Worm (Caenorhabditis elegans) whole organism, L1 larva: ENCODE measurements around the gene nhr-135.

Source experiments
- C04F5.9 ChIP-seq: sonication (generic microtip); optimal IDR thresholded peaks from 2 replicates; lab custom pipeline; 2016; ENCODE audit warnings: missing genetic modification characterization, missing compliant biosample characterization
- C16A3.4 ChIP-seq: fragments of 150-350 bp; optimal IDR thresholded peaks from 2 replicates; lab custom pipeline; 2014; ENCODE audit warnings: missing biosample characterization, missing genetic modification characterization
- F16B12.6 ChIP-seq: fragments of 150-350 bp; optimal IDR thresholded peaks from 2 replicates; lab custom pipeline; 2014; ENCODE audit warnings: missing biosample characterization, missing genetic modification characterization
- Y116A8C.19 ChIP-seq: sonication (generic microtip); optimal IDR thresholded peaks from 2 replicates; lab custom pipeline; 2016; ENCODE audit warnings: missing compliant biosample characterization, missing genetic modification characterization, borderline replicate concordance
- aha-1 ChIP-seq: fragments of 150-350 bp; optimal IDR thresholded peaks from 2 replicates; lab custom pipeline; 2014; ENCODE audit warnings: missing biosample characterization, missing genetic modification characterization
- dpl-1 ChIP-seq, 3 experiments: fragments of 150-350 bp in 2 of 3; sonication (generic microtip) in 1 of 3; optimal IDR thresholded peaks; 2 replicates each; lab custom pipeline; 2014 to 2017; ENCODE audit warnings: missing biosample characterization in 3 of 3, missing genetic modification characterization in 3 of 3, missing genetic modification reagents in 3 of 3
- dsc-1 ChIP-seq: sonication (generic microtip); optimal IDR thresholded peaks from 2 replicates; lab custom pipeline; 2016; ENCODE audit warnings: mild to moderate bottlenecking, missing genetic modification characterization, missing compliant biosample characterization
- efl-1 ChIP-seq, 4 experiments: fragments of 150-350 bp; optimal IDR thresholded peaks in 3 of 4; peaks in 1 of 4; 1 replicate in 1 of 4; 2 replicates in 3 of 4; lab custom pipeline; 2014; ENCODE audit warnings: missing biosample characterization in 2 of 4, missing genetic modification characterization in 2 of 4, missing genetic modification reagents in 2 of 4
- egl-13 ChIP-seq: sonication (generic microtip); optimal IDR thresholded peaks from 2 replicates; lab custom pipeline; 2016; ENCODE audit warnings: missing genotype, missing genetic modification reagents, missing genetic modification characterization, missing compliant biosample characterization
- egl-27 ChIP-seq, 2 experiments: fragments of 150-350 bp in 1 of 2; sonication (generic microtip); optimal IDR thresholded peaks; 3 replicates each; lab custom pipeline; 2017 to 2018; ENCODE audit warnings: missing biosample characterization in 2 of 2, missing genetic modification characterization in 2 of 2, missing genetic modification reagents in 2 of 2
- elt-2 ChIP-seq: sonication (generic microtip); optimal IDR thresholded peaks from 2 replicates; lab custom pipeline; 2016; ENCODE audit warnings: missing genetic modification characterization, mild to moderate bottlenecking, inconsistent platforms, missing compliant biosample characterization, missing genetic modification reagents
- ets-5 ChIP-seq: fragments of 200-800 bp; sonication (Bioruptor generic); IDR thresholded peaks from 2 replicates; pipeline ENCODE4 v1.3.6; 2022; ENCODE audit warnings: missing genetic modification characterization, missing compliant biosample characterization
- fkh-10 ChIP-seq: sonication (generic microtip); optimal IDR thresholded peaks from 2 replicates; lab custom pipeline; 2017; ENCODE audit warnings: missing biosample characterization, missing genetic modification reagents, missing genetic modification characterization
- fkh-8 ChIP-seq: sonication (generic microtip); optimal IDR thresholded peaks from 2 replicates; lab custom pipeline; 2016; ENCODE audit warnings: mild to moderate bottlenecking, missing genetic modification characterization, missing compliant biosample characterization
- fos-1 ChIP-seq: fragments of 150-350 bp; optimal IDR thresholded peaks from 2 replicates; lab custom pipeline; 2014; ENCODE audit warnings: missing biosample characterization, missing genetic modification characterization
- hpl-2 ChIP-seq: fragments of 150-350 bp; optimal IDR thresholded peaks from 2 replicates; lab custom pipeline; 2014; ENCODE audit warnings: missing biosample characterization, missing genetic modification reagents, missing genetic modification characterization
- irx-1 ChIP-seq: sonication (generic microtip); optimal IDR thresholded peaks from 2 replicates; lab custom pipeline; 2016; ENCODE audit warnings: missing genetic modification characterization, missing compliant biosample characterization
- isw-1 ChIP-seq: fragments of 200-800 bp; sonication (Bioruptor generic); IDR thresholded peaks from 2 replicates; pipeline ENCODE4 v1.3.6; 2022; ENCODE audit warnings: missing genetic modification characterization, missing compliant biosample characterization
- lin-13 ChIP-seq: fragments of 150-350 bp; optimal IDR thresholded peaks from 2 replicates; lab custom pipeline; 2014; ENCODE audit warnings: missing biosample characterization, missing genetic modification reagents, missing genetic modification characterization
- lin-35 ChIP-seq, 2 experiments: fragments of 150-350 bp; optimal IDR thresholded peaks; 2 replicates each; lab custom pipeline; 2014; ENCODE audit warnings: missing biosample characterization in 2 of 2, missing genetic modification characterization in 2 of 2, missing genetic modification reagents in 2 of 2
- lin-39 ChIP-seq: fragments of 150-350 bp; optimal IDR thresholded peaks from 2 replicates; lab custom pipeline; 2014; ENCODE audit warnings: missing biosample characterization, missing genetic modification reagents, missing genetic modification characterization
- mdl-1 ChIP-seq, 2 experiments: fragments of 150-350 bp; optimal IDR thresholded peaks; 2 replicates each; lab custom pipeline; 2014 to 2017; ENCODE audit warnings: missing biosample characterization in 2 of 2, missing genetic modification characterization in 2 of 2, inconsistent platforms in 1 of 2
- nhr-11 ChIP-seq: fragments of 150-350 bp; optimal IDR thresholded peaks from 2 replicates; lab custom pipeline; 2014; ENCODE audit warnings: missing biosample characterization, missing genetic modification characterization
- nhr-12 ChIP-seq: sonication (generic microtip); optimal IDR thresholded peaks from 2 replicates; lab custom pipeline; 2017; ENCODE audit warnings: missing biosample characterization, missing genetic modification characterization
- nhr-20 ChIP-seq: sonication (generic microtip); optimal IDR thresholded peaks from 2 replicates; lab custom pipeline; 2016; ENCODE audit warnings: mild to moderate bottlenecking, missing genetic modification characterization, missing compliant biosample characterization
- nhr-28 ChIP-seq: fragments of 150-350 bp; optimal IDR thresholded peaks from 2 replicates; lab custom pipeline; 2014; ENCODE audit warnings: missing biosample characterization, missing genetic modification characterization
- nhr-47 ChIP-seq: sonication (generic microtip); optimal IDR thresholded peaks from 2 replicates; lab custom pipeline; 2016; ENCODE audit warnings: mild to moderate bottlenecking, missing genetic modification characterization, moderate library complexity, missing compliant biosample characterization
- nhr-76 ChIP-seq: sonication (generic microtip); optimal IDR thresholded peaks from 2 replicates; lab custom pipeline; 2017; ENCODE audit warnings: missing biosample characterization, missing genetic modification characterization
- nhr-77 ChIP-seq: fragments of 150-350 bp; optimal IDR thresholded peaks from 2 replicates; lab custom pipeline; 2014; ENCODE audit warnings: missing biosample characterization, missing genetic modification characterization
- nhr-85 ChIP-seq: sonication (generic microtip); peaks from one replicate; lab custom pipeline; 2016; ENCODE audit warnings: missing genetic modification characterization, inconsistent platforms, missing compliant biosample characterization
- nhr-90 ChIP-seq: sonication (generic microtip); optimal IDR thresholded peaks from 2 replicates; lab custom pipeline; 2016; ENCODE audit warnings: mild to moderate bottlenecking, missing genetic modification characterization, missing compliant biosample characterization; ENCODE audit not compliant: poor library complexity
- pag-3 ChIP-seq: sonication (generic microtip); optimal IDR thresholded peaks from 2 replicates; lab custom pipeline; 2017; ENCODE audit warnings: missing genetic modification characterization, mild to moderate bottlenecking, missing compliant biosample characterization, antibody characterized with exemption, borderline replicate concordance; ENCODE audit not compliant: insufficient read depth
- pax-3 ChIP-seq: fragments of 200-800 bp; sonication (Bioruptor generic); optimal IDR thresholded peaks from 2 replicates; lab custom pipeline; 2018; ENCODE audit warnings: mild to moderate bottlenecking, missing genetic modification characterization, moderate library complexity, missing compliant biosample characterization
- skn-1 ChIP-seq: fragments of 150-350 bp; optimal IDR thresholded peaks from 2 replicates; lab custom pipeline; 2014; ENCODE audit warnings: missing biosample characterization, missing genetic modification characterization
- snu-23 ChIP-seq: sonication (generic microtip); optimal IDR thresholded peaks from 2 replicates; lab custom pipeline; 2016; ENCODE audit warnings: missing genetic modification characterization, missing compliant biosample characterization
- sox-4 ChIP-seq: sonication (generic microtip); optimal IDR thresholded peaks from 2 replicates; lab custom pipeline; 2016; ENCODE audit warnings: missing genetic modification characterization, missing compliant biosample characterization
- sup-37 ChIP-seq: fragments of 200-800 bp; sonication (Bioruptor generic); optimal IDR thresholded peaks from 2 replicates; lab custom pipeline; 2018; ENCODE audit warnings: mild to moderate bottlenecking, missing genetic modification characterization, missing compliant biosample characterization
- unc-130 ChIP-seq: fragments of 150-350 bp; optimal IDR thresholded peaks from 2 replicates; lab custom pipeline; 2017; ENCODE audit warnings: missing biosample characterization, missing genetic modification characterization, inconsistent platforms
- unc-62 ChIP-seq: fragments of 150-350 bp; optimal IDR thresholded peaks from 2 replicates; lab custom pipeline; 2014; ENCODE audit warnings: missing biosample characterization, missing genetic modification reagents, missing genetic modification characterization
- xbp-1 ChIP-seq: sonication (generic microtip); optimal IDR thresholded peaks from 2 replicates; lab custom pipeline; 2016; ENCODE audit warnings: missing genetic modification characterization, missing compliant biosample characterization
- zag-1 ChIP-seq: fragments of 150-350 bp; optimal IDR thresholded peaks from 2 replicates; lab custom pipeline; 2014; ENCODE audit warnings: missing biosample characterization, missing genetic modification characterization
- zip-4 ChIP-seq: fragments of 200-800 bp; sonication (Bioruptor generic); optimal IDR thresholded peaks from 2 replicates; lab custom pipeline; 2018; ENCODE audit warnings: mild to moderate bottlenecking, missing genetic modification characterization, moderate library complexity, missing compliant biosample characterization
- ztf-11 ChIP-seq, 2 experiments: sonication (generic microtip); optimal IDR thresholded peaks; 2 replicates each; lab custom pipeline; 2016 to 2017; ENCODE audit warnings: missing genetic modification characterization in 2 of 2, missing biosample characterization in 1 of 2, missing compliant biosample characterization in 1 of 2

Gene nhr-135

DNA sequence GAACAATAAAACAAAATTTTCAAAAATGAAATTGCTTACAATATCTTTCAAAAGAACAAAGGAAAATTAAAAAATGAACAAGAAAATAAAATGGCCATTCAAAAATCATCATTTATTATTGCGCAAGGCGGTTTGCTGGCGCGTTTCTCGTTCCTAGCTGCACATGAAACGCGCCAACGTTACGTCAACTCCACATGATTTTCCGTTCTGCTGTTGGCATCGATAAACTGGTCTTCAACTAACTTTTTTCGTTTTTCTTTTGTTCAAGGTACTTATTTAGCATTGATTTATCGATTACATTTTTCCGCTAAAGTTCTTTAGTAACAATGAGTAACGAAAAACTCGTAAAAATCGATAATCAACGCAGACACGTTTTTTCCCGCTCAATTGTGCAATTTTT lies 33.2 kb downstream of the nhr-135 start, which contains the start of the genes Y57E12AL.6 and Y57E12AL.1 (continued):
- TF ChIP-seq C04F5.9 (tag; lab: Kevin White, UChicago) (no peak), nhr-20 (peak; percentile 93), nhr-11 (peak; percentile 39), hpl-2 (GFP tag; lab: Kevin White, UChicago) (peak; percentile 16), dsc-1 (tag; lab: Kevin White, UChicago) (peak; percentile 73), isw-1 (GFP tag; lab: Robert Waterston, UW) (peak; percentile 60), fos-1 (tag; lab: Kevin White, UChicago) (no peak), sox-4 (tag; lab: Kevin White, UChicago) (peak; percentile 61), egl-27 (tag; optimal IDR thresholded peaks at IDR 0.05; lab: Kevin White, UChicago) (no peak), aha-1 (no peak), irx-1 (tag; lab: Kevin White, UChicago) (peak; percentile 71), dpl-1 (GFP tag; optimal IDR thresholded peaks at IDR 0.05; lab: Kevin White, UChicago) (peak; percentile 77 to 87 (median 84)), snu-23 (peak; percentile 94), F16B12.6 (tag; lab: Kevin White, UChicago) (peak; percentile 41), ets-5 (GFP tag; lab: Robert Waterston, UW) (no peak), lin-13 (GFP tag; lab: Kevin White, UChicago) (peak; percentile 75), nhr-77 (tag; lab: Kevin White, UChicago) (peak; percentile 49), pax-3 (no peak), nhr-76 (tag; lab: Kevin White, UChicago) (no peak), lin-35 (GFP tag; optimal IDR thresholded peaks at IDR 0.05; lab: Kevin White, UChicago) (peak; percentile 81 to 92), elt-2 (tag; lab: Kevin White, UChicago) (peak; percentile 2), nhr-90 (tag; lab: Kevin White, UChicago) (peak; percentile 89), nhr-28 (tag; lab: Kevin White, UChicago) (no peak), Y116A8C.19 (tag; lab: Kevin White, UChicago) (no peak), skn-1 (peak; percentile 96), unc-62 (no peak), nhr-47 (tag; lab: Kevin White, UChicago) (peak; percentile 87), nhr-85 (tag; lab: Kevin White, UChicago) (peak; percentile 95), ztf-11 (tag; optimal IDR thresholded peaks at IDR 0.05; lab: Kevin White, UChicago) (no peak), unc-130 (tag; lab: Kevin White, UChicago) (peak; percentile 89), zip-4 (GFP tag; lab: Kevin White, UChicago) (no peak), C16A3.4 (tag; lab: Kevin White, UChicago) (peak; percentile 89), zag-1 (no peak), fkh-8 (tag; lab: Kevin White, UChicago) (peak; percentile 75), egl-13 (tag; lab: Kevin White, UChicago) (peak; percentile 13), fkh-10 (GFP tag; lab: Kevin White, UChicago) (peak; percentile 30), xbp-1 (peak; percentile 87), pag-3 (tag; lab: Kevin White, UChicago) (no peak), mdl-1 (tag; optimal IDR thresholded peaks at IDR 0.05; lab: Kevin White, UChicago) (peak in 1 of 2 experiments; percentile 91), sup-37 (GFP tag; lab: Kevin White, UChicago) (peak; percentile 29), lin-39 (tag; lab: Kevin White, UChicago) (peak; percentile 39), nhr-12 (tag; lab: Kevin White, UChicago) (no peak), efl-1 (optimal IDR thresholded peaks at IDR 0.05; lab: Kevin White, UChicago) (peak; percentile 85 to 86), efl-1 (GFP tag; optimal IDR thresholded peaks at IDR 0.05 in 1 of 2; lab: Kevin White, UChicago) (peak; percentile 81 to 98)
